Fruit fly (Drosophila melanogaster) whole organism, embryonic: Measurements from ENCODE around the gene Zip88E.

Experiments
- CG7357 ChIP-seq: fragments of 200-800 bp; sonication (Bioruptor generic); IDR thresholded peaks from 3 replicates; pipeline ENCODE4 v1.3.6; 2022; ENCODE audit warnings: missing biosample characterization, missing genetic modification characterization
- CG8359 ChIP-seq: fragments of 200-800 bp; sonication (Bioruptor generic); optimal IDR thresholded peaks from 2 replicates; lab custom pipeline; 2017; ENCODE audit warnings: missing biosample characterization, mild to moderate bottlenecking, missing genetic modification characterization, borderline replicate concordance
- pan ChIP-seq, 4 experiments: fragments of >200 bp in 3 of 4; fragments of 200-800 bp in 1 of 4; sonication (Bioruptor generic) in 1 of 4; optimal IDR thresholded peaks in 3 of 4; IDR thresholded peaks in 1 of 4; 2 replicates each; pipeline versions ENCODE4 v1.3.6 to Lab custom; 2017 to 2022; ENCODE audit warnings: missing biosample characterization in 2 of 4, missing genetic modification characterization in 2 of 4, mixed read lengths in 1 of 4
- ro ChIP-seq: fragments of 200-800 bp; sonication (Bioruptor generic); IDR thresholded peaks from 2 replicates; pipeline ENCODE4 v1.3.6; 2022; ENCODE audit warnings: missing biosample characterization, missing genetic modification characterization

DNA sequence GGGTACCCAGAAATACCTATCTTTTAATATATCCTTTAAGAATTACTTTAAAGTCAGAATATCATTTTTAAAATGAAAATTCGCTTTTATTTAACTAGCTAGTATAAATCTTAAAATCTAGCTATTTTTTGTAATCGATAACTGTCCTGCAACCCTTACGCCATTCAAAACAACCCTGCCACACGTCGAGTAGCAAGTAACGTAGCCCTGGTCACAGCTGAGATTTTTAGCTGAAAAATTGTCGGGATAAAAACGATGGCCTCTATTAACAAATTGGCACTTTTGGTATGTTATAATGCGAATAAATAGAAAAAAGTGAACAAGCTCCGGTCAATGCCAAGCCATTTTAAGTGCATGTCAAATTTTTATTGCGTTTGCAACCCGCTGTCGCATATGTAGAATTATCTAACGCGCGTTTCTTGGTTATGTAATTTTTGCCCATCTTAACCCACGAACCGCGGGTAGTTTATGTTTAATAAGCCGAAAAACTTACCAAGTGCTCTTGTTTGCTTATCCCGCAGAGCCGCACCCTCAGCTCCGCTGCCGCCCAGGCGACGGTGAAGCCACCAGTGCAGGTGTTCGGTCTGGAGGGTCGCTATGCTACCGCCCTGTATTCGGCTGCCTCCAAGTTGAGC, 2.9 kb upstream of the Zip88E start, which contains the start of gene ATPsynO:
- TF ChIP-seq pan (optimal IDR thresholded peaks at IDR 0.05; lab: Kevin White, UChicago): no peak
- no peak for TF ChIP-seq pan (GFP tag; optimal IDR thresholded peaks at IDR 0.05 in 1 of 2, IDR thresholded peaks at IDR 0.05 in 1 of 2)
- no peak for TF ChIP-seq CG7357 (GFP tag; lab: Robert Waterston, UW)
- TF ChIP-seq CG8359 (GFP tag; lab: Kevin White, UChicago): no peak
- TF ChIP-seq ro: no peak
